Worm (Caenorhabditis elegans): ENCODE results near the gene phat-8.

The phat-8 gene

DNA sequence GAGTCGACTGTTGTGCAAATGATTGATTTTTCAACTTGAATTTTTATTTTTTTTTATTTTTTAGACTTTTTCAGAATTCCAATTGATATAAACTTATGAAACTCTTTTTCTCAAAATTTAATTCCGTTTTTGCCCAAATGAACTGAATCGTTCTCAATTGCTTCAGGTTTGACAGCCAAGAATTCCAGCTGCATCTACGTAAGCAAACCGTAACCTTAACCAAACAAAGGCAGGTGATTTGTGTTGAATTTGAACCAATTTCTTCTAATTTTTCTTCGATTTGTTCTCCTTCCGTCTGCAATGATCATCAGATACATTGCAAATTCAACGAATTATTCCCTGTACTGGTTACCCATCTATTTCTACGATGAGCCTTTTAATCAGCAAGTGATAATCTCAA is 21.8 kb upstream of the phat-8 start, which contains the start of gene sre-34:
Gene sre-34 (plus strand): TSS at position 301 of the 400 bp plus-strand sequence.
- TF ChIP-seq sox-2 (GFP tag; IDR thresholded peaks at IDR 0.05) (no peak), nhr-11 (tag; optimal IDR thresholded peaks at IDR 0.05) (no peak), hlh-15 (tag; optimal IDR thresholded peaks at IDR 0.05) (no peak), dve-1 (tag; optimal IDR thresholded peaks at IDR 0.05) (no peak), ttx-3 (tag; optimal IDR thresholded peaks at IDR 0.05) (no peak), pax-1 (tag; optimal IDR thresholded peaks at IDR 0.05) (no peak), ref-2 (tag; optimal IDR thresholded peaks at IDR 0.05) (no peak), dmd-4 (tag; optimal IDR thresholded peaks at IDR 0.05; ENCODE audit: borderline replicate concordance) (no peak), Y22D7AL.16 (tag; optimal IDR thresholded peaks at IDR 0.05) (no peak), T23F11.4 (GFP tag; optimal IDR thresholded peaks at IDR 0.05) (no peak), eyg-1 (tag; optimal IDR thresholded peaks at IDR 0.05) (no peak), ama-1 (optimal IDR thresholded peaks at IDR 0.05) (no peak), ceh-6 (GFP tag; optimal IDR thresholded peaks at IDR 0.05) (no peak), ceh-30 (tag; optimal IDR thresholded peaks at IDR 0.05) (no peak), pqm-1 (tag; optimal IDR thresholded peaks at IDR 0.05) (no peak), ceh-2 (tag; optimal IDR thresholded peaks at IDR 0.05) (no peak), ceh-18 (tag; optimal IDR thresholded peaks at IDR 0.05) (no peak), ztf-16 (tag; optimal IDR thresholded peaks at IDR 0.05) (no peak), nhr-232 (tag; optimal IDR thresholded peaks at IDR 0.05) (no peak)

DNA sequence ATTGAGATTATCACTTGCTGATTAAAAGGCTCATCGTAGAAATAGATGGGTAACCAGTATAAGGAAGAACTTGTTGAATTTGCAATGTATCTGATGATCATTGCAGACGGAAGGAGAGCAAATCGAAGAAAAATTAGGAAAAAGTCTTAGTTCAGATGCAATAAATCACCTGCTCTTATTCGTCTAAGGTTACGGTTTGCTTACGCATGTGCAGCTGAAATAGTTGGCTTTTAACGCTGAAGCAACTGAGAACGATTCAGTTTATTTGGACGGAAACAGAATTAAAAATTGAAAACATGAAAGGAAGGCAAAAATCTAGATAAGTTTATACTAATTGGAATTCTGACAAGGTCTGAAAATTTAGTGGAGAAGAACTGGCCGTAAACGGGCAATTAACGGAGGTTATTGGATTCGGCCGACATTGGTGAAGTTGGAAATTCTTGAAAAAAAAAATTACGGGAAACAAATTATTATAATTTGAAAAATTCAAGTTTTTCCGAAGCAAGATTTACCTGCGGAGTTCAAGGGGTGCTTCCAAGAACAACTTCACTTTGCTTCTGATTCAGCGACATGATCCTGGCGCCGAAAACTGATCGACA is 18.8 kb upstream of the phat-8 start, which contains the start of the genes sre-35 and sre-33:
Gene sre-35 (minus strand): TSS at position 101 of the 599 bp plus-strand sequence.
Gene sre-33 (plus strand): TSS at position 549 of the 599 bp plus-strand sequence.
- TF ChIP-seq ceh-9 (tag; optimal IDR thresholded peaks at IDR 0.05) (no peak), che-1 (tag; optimal IDR thresholded peaks at IDR 0.05) (no peak), sox-4 (tag; optimal IDR thresholded peaks at IDR 0.05) (no peak), syd-9 (tag; optimal IDR thresholded peaks at IDR 0.05) (no peak), pax-1 (tag; optimal IDR thresholded peaks at IDR 0.05) (no peak), pat-9 (tag; optimal IDR thresholded peaks at IDR 0.05) (no peak), ceh-14 (tag; optimal IDR thresholded peaks at IDR 0.05) (no peak), ceh-19 (GFP tag; optimal IDR thresholded peaks at IDR 0.05) (no peak), hlh-6 (tag; optimal IDR thresholded peaks at IDR 0.05) (no peak), unc-86 (tag; optimal IDR thresholded peaks at IDR 0.05) (no peak), tbx-2 (tag; optimal IDR thresholded peaks at IDR 0.05) (no peak), nfya-1 (tag; optimal IDR thresholded peaks at IDR 0.05) (no peak), dmd-4 (tag; optimal IDR thresholded peaks at IDR 0.05; ENCODE audit: borderline replicate concordance) (no peak), gmeb-2 (tag; optimal IDR thresholded peaks at IDR 0.05) (no peak), fkh-6 (tag; optimal IDR thresholded peaks at IDR 0.05) (no peak)

DNA sequence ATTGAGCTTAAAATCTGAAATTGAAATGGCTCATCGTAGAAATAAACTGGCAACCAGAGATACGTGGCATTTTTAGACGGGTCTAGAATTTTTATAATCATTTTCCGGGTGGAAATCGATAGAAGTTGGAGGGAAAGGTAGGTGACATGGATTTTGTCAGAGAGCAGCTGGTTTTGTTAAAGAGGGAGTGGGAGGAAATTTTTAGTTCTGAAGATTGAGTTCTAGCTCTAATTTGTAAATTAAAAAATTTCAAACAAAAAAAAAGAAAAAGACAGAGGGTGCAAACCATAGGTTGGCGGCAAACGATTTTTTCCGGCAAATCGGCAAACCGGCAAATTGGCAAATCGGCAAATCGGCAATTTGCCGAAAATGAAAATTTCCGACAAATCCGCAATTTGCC is 15.0 kb upstream of the phat-8 start, which contains the start of gene sre-32:
Gene sre-32 (minus strand): TSS at position 101 of the 400 bp plus-strand sequence.
- TF ChIP-seq K09A11.1 (tag; optimal IDR thresholded peaks at IDR 0.05; ENCODE audit: insufficient read depth), result no peak
- no peak for TF ChIP-seq syd-9 (tag; optimal IDR thresholded peaks at IDR 0.05)
- TF ChIP-seq nfya-1 (tag; optimal IDR thresholded peaks at IDR 0.05), result no peak
- TF ChIP-seq elt-2 (tag; optimal IDR thresholded peaks at IDR 0.05), result no peak
- TF ChIP-seq pat-9 (tag; optimal IDR thresholded peaks at IDR 0.05), result no peak
- TF ChIP-seq ceh-19 (GFP tag; optimal IDR thresholded peaks at IDR 0.05), result no peak
- no peak for TF ChIP-seq hlh-8 (tag; optimal IDR thresholded peaks at IDR 0.05)
- no peak for TF ChIP-seq sox-4 (tag; optimal IDR thresholded peaks at IDR 0.05)
- no peak for TF ChIP-seq unc-86 (tag; optimal IDR thresholded peaks at IDR 0.05)
- no peak for TF ChIP-seq ceh-2 (tag; optimal IDR thresholded peaks at IDR 0.05)
- TF ChIP-seq pha-4 (tag; optimal IDR thresholded peaks at IDR 0.05), result no peak
- TF ChIP-seq pha-2 (tag; optimal IDR thresholded peaks at IDR 0.05), result no peak
- TF ChIP-seq che-1 (tag; optimal IDR thresholded peaks at IDR 0.05), result no peak
- TF ChIP-seq ceh-24 (tag; optimal IDR thresholded peaks at IDR 0.05), result no peak
- TF ChIP-seq fkh-6 (tag; optimal IDR thresholded peaks at IDR 0.05), result no peak
